Worm (Caenorhabditis elegans): ENCODE results near the gene F29A7.6.
A peak's percentile ranks its signal among the peaks of the same experiment; 100 is the strongest.

F29A7.6 gene

ce11 chrII:2734735-2735134 is 17.7 kb downstream of the F29A7.6 start (continued):
- TF ChIP-seq unc-86 (tag; optimal IDR thresholded peaks at IDR 0.05) (no peak), nhr-20 (tag; optimal IDR thresholded peaks at IDR 0.05) (no peak), egl-13 (tag; optimal IDR thresholded peaks at IDR 0.05) (no peak), unc-98 (GFP tag; IDR thresholded peaks at IDR 0.05) (no peak), lin-35 (GFP tag; optimal IDR thresholded peaks at IDR 0.05) (peak in 1 of 2 experiments; percentile 4), F16B12.6 (tag; optimal IDR thresholded peaks at IDR 0.05) (no peak), snu-23 (GFP tag; optimal IDR thresholded peaks at IDR 0.05) (peak; percentile 33), pax-3 (tag; optimal IDR thresholded peaks at IDR 0.05) (no peak), mab-9 (GFP tag; IDR thresholded peaks at IDR 0.05) (no peak), alr-1 (tag; optimal IDR thresholded peaks at IDR 0.05; ENCODE audit: borderline replicate concordance) (no peak), mep-1 (tag; optimal IDR thresholded peaks at IDR 0.05) (peak; percentile 22), rnt-1 (tag; optimal IDR thresholded peaks at IDR 0.05) (peak; percentile 51), dsc-1 (tag; optimal IDR thresholded peaks at IDR 0.05) (no peak), aha-1 (tag; optimal IDR thresholded peaks at IDR 0.05) (no peak), ceh-82 (tag; optimal IDR thresholded peaks at IDR 0.05) (peak in 1 of 3 experiments; percentile 61), skn-1 (tag; optimal IDR thresholded peaks at IDR 0.05) (no peak), C04F5.9 (tag; optimal IDR thresholded peaks at IDR 0.05) (no peak), sup-37 (GFP tag; optimal IDR thresholded peaks at IDR 0.05) (no peak), irx-1 (tag; optimal IDR thresholded peaks at IDR 0.05) (no peak), swsn-7 (tag; optimal IDR thresholded peaks at IDR 0.05) (peak; percentile 7), pag-3 (tag; optimal IDR thresholded peaks at IDR 0.05; ENCODE audit: borderline replicate concordance, insufficient read depth) (no peak), pqm-1 (tag; optimal IDR thresholded peaks at IDR 0.05) (no peak), hlh-17 (GFP tag; optimal IDR thresholded peaks at IDR 0.05; ENCODE audit: borderline replicate concordance) (no peak), nhr-71 (tag; optimal IDR thresholded peaks at IDR 0.05) (peak; percentile 44), efl-3 (GFP tag; optimal IDR thresholded peaks at IDR 0.05) (no peak), ceh-8 (GFP tag; optimal IDR thresholded peaks at IDR 0.05) (no peak), ets-5 (GFP tag; IDR thresholded peaks at IDR 0.05) (no peak), elt-2 (tag; optimal IDR thresholded peaks at IDR 0.05) (no peak), unc-62 (GFP tag; optimal IDR thresholded peaks at IDR 0.05) (no peak), nhr-85 (tag) (peak; percentile 53), vab-15 (tag; optimal IDR thresholded peaks at IDR 0.05) (no peak), nhr-47 (tag; optimal IDR thresholded peaks at IDR 0.05) (peak; percentile 19), fkh-10 (GFP tag; optimal IDR thresholded peaks at IDR 0.05) (no peak), hlh-4 (tag; optimal IDR thresholded peaks at IDR 0.05) (no peak), fkh-4 (tag; optimal IDR thresholded peaks at IDR 0.05; ENCODE audit: borderline replicate concordance) (no peak), ceh-88 (GFP tag; IDR thresholded peaks at IDR 0.05) (no peak), xbp-1 (tag; optimal IDR thresholded peaks at IDR 0.05) (no peak), nhr-28 (tag; optimal IDR thresholded peaks at IDR 0.05) (no peak), nhr-77 (tag; optimal IDR thresholded peaks at IDR 0.05) (no peak), nhr-11 (tag; optimal IDR thresholded peaks at IDR 0.05) (no peak), efl-1 (optimal IDR thresholded peaks at IDR 0.05) (peak; percentile 40 to 44), efl-1 (GFP tag; optimal IDR thresholded peaks at IDR 0.05 in 1 of 2) (peak; percentile 0 to 93), lin-13 (GFP tag; optimal IDR thresholded peaks at IDR 0.05) (no peak)

DNA sequence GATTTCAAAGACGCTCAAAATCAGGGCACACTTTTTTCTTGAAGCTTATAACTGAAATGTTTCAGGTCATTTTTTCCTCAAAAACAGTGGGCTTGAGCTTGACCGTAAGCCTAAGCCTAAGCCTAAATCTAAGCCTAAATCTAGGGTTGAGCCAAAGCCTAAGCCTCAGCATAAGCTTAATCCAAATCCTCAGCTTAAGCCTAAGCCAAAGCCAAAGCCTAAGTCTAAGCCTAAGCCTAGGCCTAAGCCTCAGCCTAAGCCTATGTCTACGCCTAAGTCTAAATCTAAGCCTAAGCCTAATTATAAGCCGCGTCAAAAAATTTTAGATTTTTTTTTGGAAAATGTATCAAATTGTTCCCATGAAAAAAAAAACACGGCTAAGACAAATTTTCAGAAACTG is 18.1 kb downstream of the F29A7.6 start:
- TF ChIP-seq lin-35 (GFP tag; optimal IDR thresholded peaks at IDR 0.05) = no peak
- no peak for TF ChIP-seq vab-15 (tag; optimal IDR thresholded peaks at IDR 0.05)
- TF ChIP-seq irx-1 (tag; optimal IDR thresholded peaks at IDR 0.05) = no peak
- TF ChIP-seq isw-1 (GFP tag; IDR thresholded peaks at IDR 0.05) = no peak
- no peak for TF ChIP-seq mdl-1 (tag; optimal IDR thresholded peaks at IDR 0.05)
- no peak for TF ChIP-seq nhr-28 (tag; optimal IDR thresholded peaks at IDR 0.05)
- TF ChIP-seq fkh-4 (tag; optimal IDR thresholded peaks at IDR 0.05; ENCODE audit: borderline replicate concordance) = no peak
- TF ChIP-seq sup-37 (GFP tag; optimal IDR thresholded peaks at IDR 0.05) = no peak
- TF ChIP-seq aha-1 (tag; optimal IDR thresholded peaks at IDR 0.05) = no peak
- TF ChIP-seq lin-39 (tag; optimal IDR thresholded peaks at IDR 0.05) = no peak
- no peak for TF ChIP-seq nhr-90 (tag; optimal IDR thresholded peaks at IDR 0.05; ENCODE audit: poor library complexity)
- no peak for TF ChIP-seq unc-98 (GFP tag; IDR thresholded peaks at IDR 0.05)
